Worm (Caenorhabditis elegans): ENCODE results near the gene C17C3.15.

DNA sequence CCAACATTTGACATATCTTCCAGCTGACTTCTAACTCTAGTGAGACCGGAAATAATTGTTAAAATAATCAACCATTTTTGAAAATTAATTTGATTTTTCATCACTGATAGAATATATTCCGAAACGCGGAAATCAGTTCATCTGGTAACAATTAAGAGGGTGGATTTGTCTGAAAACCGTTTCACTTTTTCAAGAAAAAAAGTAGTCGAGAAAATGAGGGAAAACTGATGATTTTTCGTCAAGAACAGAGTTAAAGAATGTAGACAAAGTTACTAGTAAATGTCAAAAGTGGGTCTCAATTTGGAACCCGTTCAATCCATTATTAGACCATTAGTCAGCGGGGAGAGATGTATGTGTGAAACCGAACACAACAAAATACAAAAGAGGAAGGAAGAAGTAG, 32.7 kb downstream of the C17C3.15 start, which contains the start of gene C17G10.6:
- TF ChIP-seq elt-3 (tag; optimal IDR thresholded peaks at IDR 0.05): no peak
- TF ChIP-seq elt-1 (tag; optimal IDR thresholded peaks at IDR 0.05; ENCODE audit: borderline replicate concordance, insufficient read depth): no peak
- TF ChIP-seq blmp-1 (tag; optimal IDR thresholded peaks at IDR 0.05): no peak
